Worm (Caenorhabditis elegans) whole organism, L4 larva: ENCODE data around the gene K02E11.5.

Experiments used
- D1046.2 ChIP-seq: fragments of 200-800 bp; sonication (Bioruptor generic); IDR thresholded peaks from 2 replicates; pipeline ENCODE4 v1.3.6; 2022; ENCODE audit warnings: missing genetic modification characterization, missing compliant biosample characterization
- F49E8.2 ChIP-seq: sonication (generic microtip); optimal IDR thresholded peaks from 2 replicates; lab custom pipeline; 2016; ENCODE audit warnings: missing compliant biosample characterization, mild to moderate bottlenecking, missing genetic modification characterization, borderline replicate concordance
- T26A8.4 ChIP-seq: fragments of 200-800 bp; sonication (Bioruptor generic); IDR thresholded peaks from 2 replicates; pipeline ENCODE4 v1.3.6; 2022; ENCODE audit warnings: missing genetic modification characterization, missing compliant biosample characterization
- Y105C5A.15 ChIP-seq: fragments of 200-800 bp; sonication (Bioruptor generic); IDR thresholded peaks from 2 replicates; pipeline ENCODE4 v1.3.6; 2022; ENCODE audit warnings: missing genetic modification characterization, missing compliant biosample characterization
- Y48G9A.11 ChIP-seq: fragments of 200-800 bp; sonication (Bioruptor generic); IDR thresholded peaks from 2 replicates; pipeline ENCODE4 v1.3.6; 2022; ENCODE audit warnings: missing genetic modification reagents, missing genetic modification characterization, missing compliant biosample characterization
- Y5F2A.4 ChIP-seq: fragments of 200-800 bp; sonication (Bioruptor generic); optimal IDR thresholded peaks from 2 replicates; lab custom pipeline; 2018; ENCODE audit warnings: mild to moderate bottlenecking, missing genetic modification characterization, missing compliant biosample characterization
- Y75B8A.6 ChIP-seq: fragments of 200-800 bp; sonication (Bioruptor generic); IDR thresholded peaks from 2 replicates; pipeline ENCODE4 v1.3.6; 2022; ENCODE audit warnings: missing genetic modification reagents, missing genetic modification characterization, missing compliant biosample characterization
- ZK337.2 ChIP-seq: fragments of 200-800 bp; sonication (Bioruptor generic); IDR thresholded peaks from 2 replicates; pipeline ENCODE4 v1.3.6; 2022; ENCODE audit warnings: missing genetic modification reagents, missing genetic modification characterization, missing compliant biosample characterization
- aha-1 ChIP-seq: fragments of 150-350 bp; peaks from one replicate; lab custom pipeline; 2014; ENCODE audit warnings: missing biosample characterization, missing genetic modification characterization
- ama-1 ChIP-seq: fragments of 150-350 bp; optimal IDR thresholded peaks from 2 replicates; lab custom pipeline; 2014; ENCODE audit warnings: inconsistent platforms, mixed read lengths
- ceh-20 ChIP-seq: fragments of 200-800 bp; sonication (Bioruptor generic); IDR thresholded peaks from 2 replicates; pipeline ENCODE4 v1.3.6; 2022; ENCODE audit warnings: missing genetic modification reagents, missing genetic modification characterization, missing compliant biosample characterization
- ceh-32 ChIP-seq: sonication (generic microtip); optimal IDR thresholded peaks from 2 replicates; lab custom pipeline; 2016; ENCODE audit warnings: mild to moderate bottlenecking, missing genetic modification characterization, missing compliant biosample characterization; ENCODE audit not compliant: poor library complexity
- ceh-82 ChIP-seq: sonication (generic microtip); optimal IDR thresholded peaks from 2 replicates; lab custom pipeline; 2017; ENCODE audit warnings: missing biosample characterization, missing genetic modification characterization
- daf-16 ChIP-seq, 3 experiments: sonication (generic microtip); optimal IDR thresholded peaks; 2 replicates each; lab custom pipeline; 2016 to 2017; ENCODE audit warnings: missing genetic modification characterization in 3 of 3, missing genetic modification reagents in 3 of 3, mild to moderate bottlenecking in 2 of 3, missing compliant biosample characterization in 2 of 3, missing biosample characterization in 1 of 3, moderate library complexity in 1 of 3
- dmd-6 ChIP-seq: fragments of 200-800 bp; sonication (Bioruptor generic); IDR thresholded peaks from 2 replicates; pipeline ENCODE4 v1.3.6; 2022; ENCODE audit warnings: missing genetic modification reagents, missing genetic modification characterization, missing compliant biosample characterization
- dve-1 ChIP-seq: sonication (generic microtip); optimal IDR thresholded peaks from 2 replicates; lab custom pipeline; 2017; ENCODE audit warnings: antibody characterized with exemption, mild to moderate bottlenecking, missing genetic modification characterization, missing compliant biosample characterization; ENCODE audit not compliant: insufficient read depth
- gei-8 ChIP-seq: fragments of 200-800 bp; sonication (Bioruptor generic); optimal IDR thresholded peaks from 2 replicates; lab custom pipeline; 2018; ENCODE audit warnings: mild to moderate bottlenecking, missing genetic modification characterization, missing compliant biosample characterization
- hlh-30 ChIP-seq: sonication (generic microtip); optimal IDR thresholded peaks from 2 replicates; lab custom pipeline; 2017; ENCODE audit warnings: antibody characterized with exemption, mild to moderate bottlenecking, missing genetic modification characterization, missing compliant biosample characterization; ENCODE audit not compliant: insufficient read depth
- hmg-1.1 ChIP-seq: fragments of 200-800 bp; sonication (Bioruptor generic); IDR thresholded peaks from 2 replicates; pipeline ENCODE4 v1.3.6; 2022; ENCODE audit warnings: missing genetic modification reagents, missing genetic modification characterization, missing compliant biosample characterization
- lim-7 ChIP-seq: fragments of 200-800 bp; sonication (Bioruptor generic); IDR thresholded peaks from 2 replicates; pipeline ENCODE4 v1.3.6; 2022; ENCODE audit warnings: missing genetic modification characterization, missing compliant biosample characterization
- lir-3 ChIP-seq: sonication (generic microtip); optimal IDR thresholded peaks from 2 replicates; lab custom pipeline; 2016; ENCODE audit warnings: mild to moderate bottlenecking, missing genetic modification characterization, missing compliant biosample characterization
- lsy-2 ChIP-seq, 2 experiments: fragments of 150-350 bp in 1 of 2; sonication (generic microtip) in 1 of 2; optimal IDR thresholded peaks; 2 replicates each; lab custom pipeline; 2014 to 2017; ENCODE audit warnings: missing biosample characterization in 2 of 2, missing genetic modification characterization in 2 of 2
- madf-5 ChIP-seq, 2 experiments: fragments of 200-800 bp; sonication (Bioruptor generic); IDR thresholded peaks; 2 replicates each; pipeline ENCODE4 v1.3.6; 2022; ENCODE audit warnings: missing compliant biosample characterization in 2 of 2, missing genetic modification characterization in 2 of 2
- mes-2 ChIP-seq: sonication (generic microtip); optimal IDR thresholded peaks from 2 replicates; lab custom pipeline; 2016; ENCODE audit warnings: missing genotype, mild to moderate bottlenecking, missing genetic modification characterization, missing compliant biosample characterization; ENCODE audit not compliant: poor library complexity, severe bottlenecking
- nhr-10 ChIP-seq: fragments of 150-350 bp; optimal IDR thresholded peaks from 2 replicates; lab custom pipeline; 2014; ENCODE audit warnings: missing biosample characterization, missing genetic modification characterization
- nhr-102 ChIP-seq: sonication (generic microtip); optimal IDR thresholded peaks from 2 replicates; lab custom pipeline; 2016; ENCODE audit warnings: mild to moderate bottlenecking, missing genetic modification characterization, moderate library complexity, missing compliant biosample characterization
- nhr-42 ChIP-seq: fragments of 200-800 bp; sonication (Bioruptor generic); IDR thresholded peaks from 2 replicates; pipeline ENCODE4 v1.3.6; 2022; ENCODE audit warnings: missing genetic modification characterization, missing compliant biosample characterization
- nhr-6 ChIP-seq: fragments of 150-350 bp; optimal IDR thresholded peaks from 2 replicates; lab custom pipeline; 2014; ENCODE audit warnings: missing biosample characterization, missing genetic modification characterization
- pha-4 ChIP-seq, 2 experiments: fragments of 150-350 bp in 1 of 2; fragments of 200-800 bp in 1 of 2; sonication (Bioruptor generic) in 1 of 2; IDR thresholded peaks in 1 of 2; optimal IDR thresholded peaks in 1 of 2; 2 replicates each; pipeline versions ENCODE4 v1.3.6 to Lab custom; 2014 to 2022; ENCODE audit warnings: missing genetic modification characterization in 2 of 2, missing genetic modification reagents in 2 of 2, missing biosample characterization in 1 of 2, missing compliant biosample characterization in 1 of 2
- php-3 ChIP-seq: fragments of 200-800 bp; sonication (Bioruptor generic); IDR thresholded peaks from 2 replicates; pipeline ENCODE4 v1.3.6; 2022; ENCODE audit warnings: missing genetic modification reagents, missing genetic modification characterization, missing compliant biosample characterization
- rbr-2 ChIP-seq: sonication (generic microtip); optimal IDR thresholded peaks from 2 replicates; lab custom pipeline; 2016; ENCODE audit warnings: missing genotype, missing genetic modification characterization, missing compliant biosample characterization
- saeg-2 ChIP-seq: fragments of 200-800 bp; sonication (Bioruptor generic); IDR thresholded peaks from 2 replicates; pipeline ENCODE4 v1.3.6; 2022; ENCODE audit warnings: missing genetic modification reagents, missing genetic modification characterization, missing compliant biosample characterization
- sdz-12 ChIP-seq: fragments of 200-800 bp; sonication (Bioruptor generic); optimal IDR thresholded peaks from 2 replicates; lab custom pipeline; 2018; ENCODE audit warnings: mild to moderate bottlenecking, missing genetic modification characterization, missing compliant biosample characterization
- set-16 ChIP-seq: fragments of 200-800 bp; sonication (Bioruptor generic); IDR thresholded peaks from 2 replicates; pipeline ENCODE4 v1.3.6; 2022; ENCODE audit warnings: missing genetic modification reagents, missing genetic modification characterization, missing compliant biosample characterization
- snpc-1.2 ChIP-seq: fragments of 200-800 bp; sonication (Bioruptor generic); IDR thresholded peaks from 2 replicates; pipeline ENCODE4 v1.3.6; 2022; ENCODE audit warnings: missing genetic modification reagents, missing genetic modification characterization, missing compliant biosample characterization
- snpc-4 ChIP-seq: fragments of 150-350 bp; optimal IDR thresholded peaks from 2 replicates; lab custom pipeline; 2014; ENCODE audit warnings: missing biosample characterization, missing genetic modification characterization
- spr-1 ChIP-seq: sonication (generic microtip); optimal IDR thresholded peaks from 2 replicates; lab custom pipeline; 2016; ENCODE audit warnings: mild to moderate bottlenecking, missing genetic modification characterization, missing compliant biosample characterization
- spr-3 ChIP-seq: fragments of 200-800 bp; sonication (Bioruptor generic); optimal IDR thresholded peaks from 2 replicates; lab custom pipeline; 2018; ENCODE audit warnings: mild to moderate bottlenecking, missing genetic modification characterization, missing compliant biosample characterization
- tag-97 ChIP-seq: fragments of 200-800 bp; sonication (Bioruptor generic); IDR thresholded peaks from 2 replicates; pipeline ENCODE4 v1.3.6; 2022; ENCODE audit warnings: missing genetic modification characterization, missing compliant biosample characterization
- tra-1 ChIP-seq: fragments of 200-800 bp; sonication (Bioruptor generic); IDR thresholded peaks from 2 replicates; pipeline ENCODE4 v1.3.6; 2022; ENCODE audit warnings: missing genetic modification reagents, missing genetic modification characterization, missing compliant biosample characterization
- zag-1 ChIP-seq: fragments of 150-350 bp; optimal IDR thresholded peaks from 2 replicates; lab custom pipeline; 2014; ENCODE audit warnings: missing biosample characterization, missing genetic modification characterization
- zfp-2 ChIP-seq: sonication (generic microtip); optimal IDR thresholded peaks from 2 replicates; lab custom pipeline; 2016; ENCODE audit warnings: mild to moderate bottlenecking, missing genetic modification characterization, missing compliant biosample characterization
- zip-11 ChIP-seq: fragments of 200-800 bp; sonication (Bioruptor generic); IDR thresholded peaks from 2 replicates; pipeline ENCODE4 v1.3.6; 2022; ENCODE audit warnings: missing genetic modification characterization, missing compliant biosample characterization
- zip-2 ChIP-seq: fragments of 150-350 bp; optimal IDR thresholded peaks from 2 replicates; lab custom pipeline; 2014; ENCODE audit warnings: missing biosample characterization, missing genetic modification characterization
- ztf-7 ChIP-seq: fragments of 150-350 bp; optimal IDR thresholded peaks from 2 replicates; lab custom pipeline; 2014; ENCODE audit warnings: missing biosample characterization, missing genetic modification characterization

Gene K02E11.5

DNA sequence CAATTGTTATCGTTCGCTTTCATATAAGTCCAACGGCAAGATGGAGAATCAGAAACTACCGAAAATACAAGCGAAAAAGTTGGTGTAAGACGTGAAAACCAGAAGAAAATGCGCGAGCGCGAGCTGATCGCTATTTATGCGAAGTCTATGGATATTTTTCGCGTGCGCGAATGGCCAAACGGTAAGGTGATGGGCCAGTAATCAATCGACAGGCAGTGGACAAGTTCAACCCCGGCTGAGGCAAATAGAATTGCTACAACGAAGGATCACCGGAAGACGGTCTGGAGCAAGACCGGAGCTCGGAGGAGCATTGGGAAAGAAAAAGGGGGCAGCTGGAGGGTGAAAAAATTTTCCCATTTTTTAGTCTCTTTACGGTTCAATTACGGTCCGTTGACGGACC is 14.7 kb upstream of the K02E11.5 start (continued):
- TF ChIP-seq tra-1 (peak; percentile 49; the same call in 1 of the 2 replicates), saeg-2 (GFP tag; lab: Robert Waterston, UW) (0 out of 2 replicates have a peak, but pooled peaks have one; percentile 46), Y48G9A.11 (peak; percentile 81), php-3 (GFP tag; lab: Robert Waterston, UW) (peak; percentile 53; the same call in 1 of the 2 replicates), nhr-42 (GFP tag; lab: Robert Waterston, UW) (0 out of 2 replicates have a peak, but pooled peaks have one; percentile 65), lim-7 (peak; percentile 89), snpc-1.2 (peak; percentile 84), Y105C5A.15 (GFP tag; lab: Robert Waterston, UW) (0 out of 2 replicates have a peak, but pooled peaks have one; percentile 47), D1046.2 (GFP tag; lab: Robert Waterston, UW) (peak; percentile 86; the same call in 1 of the 2 replicates), hmg-1.1 (GFP tag; lab: Robert Waterston, UW) (peak; percentile 24; the same call in 1 of the 2 replicates)

DNA sequence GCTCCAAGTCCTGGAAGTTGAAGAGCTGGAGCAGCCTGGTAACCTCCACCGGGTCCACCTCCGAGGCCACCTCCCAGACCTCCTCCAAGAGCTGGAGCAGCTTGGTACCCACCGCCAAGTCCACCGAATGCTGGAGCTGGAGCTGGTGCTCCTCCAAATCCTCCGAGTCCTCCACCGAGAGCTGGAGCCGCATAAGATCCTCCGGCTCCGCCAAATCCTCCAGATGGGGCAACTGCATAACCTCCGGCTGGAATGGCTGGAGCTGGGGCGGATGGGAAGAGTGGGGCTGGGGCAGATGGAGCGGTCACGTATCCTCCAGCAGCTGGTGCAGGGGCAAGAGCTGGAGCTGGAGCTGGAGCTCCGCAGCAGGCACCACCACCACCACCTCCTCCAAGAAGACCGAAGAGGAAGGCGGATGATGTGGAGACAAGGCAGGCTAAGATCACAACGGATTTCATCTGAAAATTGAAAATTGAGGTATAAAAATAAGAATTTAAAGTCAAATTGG is 11.4 kb upstream of the K02E11.5 start, which contains the start of gene K02E11.10:
K02E11.10 (minus strand) TSS at position 458 of the 508 bp plus-strand sequence.
- TF ChIP-seq madf-5 (GFP tag; IDR thresholded peaks at IDR 0.05; lab: Robert Waterston, UW) (0 out of 4 replicates have a peak, but pooled peaks of 1 of the 2 experiments have one; percentile 40), set-16 (GFP tag; lab: Robert Waterston, UW) (peak; percentile 97), zfp-2 (tag; lab: Kevin White, UChicago) (no peak), zip-2 (no peak), aha-1 (tag; lab: Kevin White, UChicago) (peak; percentile 56), dmd-6 (GFP tag; lab: Robert Waterston, UW) (no peak), spr-1 (tag; lab: Kevin White, UChicago) (peak; percentile 9), lir-3 (tag; lab: Kevin White, UChicago) (no peak), zip-11 (GFP tag; lab: Robert Waterston, UW) (no peak), sdz-12 (GFP tag; lab: Kevin White, UChicago) (no peak)

DNA sequence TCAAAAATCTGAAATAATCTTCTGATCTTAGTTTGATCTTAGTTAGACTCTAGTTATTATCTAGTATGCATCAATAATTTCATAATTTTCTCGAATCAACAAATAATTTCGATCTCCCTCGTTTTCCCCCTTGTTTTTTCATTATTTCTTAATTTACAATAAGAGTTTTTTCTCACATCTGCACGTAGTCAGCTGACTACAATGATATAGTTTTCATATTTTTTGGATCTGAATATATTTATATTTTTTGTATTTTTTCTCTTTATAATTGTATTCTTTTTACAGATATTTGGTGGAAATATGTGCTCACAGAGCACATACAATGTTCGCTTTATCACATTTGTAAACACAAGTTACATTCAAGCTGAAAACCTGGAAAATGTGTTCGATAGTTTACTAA is 8.2 kb upstream of the K02E11.5 start, which contains the start of gene sre-7:
sre-7 (plus strand) TSS at position 301 of the 400 bp plus-strand sequence.
- TF ChIP-seq nhr-10 (tag; lab: Kevin White, UChicago) (no peak), daf-16 (GFP tag; optimal IDR thresholded peaks at IDR 0.05; lab: Kevin White, UChicago) (no peak), daf-16 (tag; optimal IDR thresholded peaks at IDR 0.05; lab: Kevin White, UChicago) (no peak), F49E8.2 (tag; lab: Kevin White, UChicago) (no peak), lsy-2 (tag; optimal IDR thresholded peaks at IDR 0.05; lab: Kevin White, UChicago) (no peak), snpc-4 (tag; lab: Kevin White, UChicago) (no peak), ama-1 (no peak), lir-3 (tag; lab: Kevin White, UChicago) (no peak), spr-3 (GFP tag; lab: Kevin White, UChicago) (no peak), ceh-32 (tag; lab: Kevin White, UChicago) (no peak), mes-2 (tag; lab: Kevin White, UChicago) (no peak), tra-1 (no peak), hmg-1.1 (GFP tag; lab: Robert Waterston, UW) (no peak), nhr-102 (tag; lab: Kevin White, UChicago) (no peak), sdz-12 (GFP tag; lab: Kevin White, UChicago) (no peak), ceh-20 (GFP tag; lab: Robert Waterston, UW) (no peak), ZK337.2 (GFP tag; lab: Robert Waterston, UW) (no peak), ceh-82 (no peak)

DNA sequence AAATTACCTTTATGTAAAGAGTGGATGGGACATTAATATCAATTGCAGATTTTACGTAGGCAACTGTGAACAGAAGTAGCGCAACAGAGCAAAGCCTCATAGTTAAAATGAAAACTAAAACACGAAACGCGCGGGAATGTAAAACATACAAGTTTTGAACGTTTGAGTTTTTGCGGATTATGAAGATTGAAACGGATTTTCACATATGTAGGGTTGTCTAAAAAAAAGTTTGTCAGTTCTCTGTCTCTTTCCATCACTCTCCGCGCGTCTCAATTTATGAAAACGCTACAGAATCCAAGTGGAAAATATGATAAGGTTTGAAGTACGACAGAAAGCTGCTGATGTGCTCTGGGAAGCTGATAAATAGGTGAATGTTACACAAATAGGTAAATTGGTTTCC is 5.4 kb upstream of the K02E11.5 start, which contains the start of gene K02E11.3:
K02E11.3 (minus strand) TSS at position 101 of the 400 bp plus-strand sequence.
- no peak for TF ChIP-seq tag-97 (GFP tag; lab: Robert Waterston, UW)
- no peak for TF ChIP-seq zag-1 (tag; lab: Kevin White, UChicago)
- TF ChIP-seq dve-1 (tag; lab: Kevin White, UChicago): no peak
- no peak for TF ChIP-seq ztf-7 (tag; lab: Kevin White, UChicago)
- no peak for TF ChIP-seq Y5F2A.4 (GFP tag; lab: Kevin White, UChicago)
- TF ChIP-seq hlh-30 (tag; lab: Kevin White, UChicago): no peak
- no peak for TF ChIP-seq T26A8.4 (GFP tag; lab: Robert Waterston, UW)
- TF ChIP-seq nhr-6 (tag; lab: Kevin White, UChicago): no peak
- no peak for TF ChIP-seq pha-4 (GFP tag; IDR thresholded peaks at IDR 0.05; lab: Robert Waterston, UW)
- TF ChIP-seq pha-4 (tag; optimal IDR thresholded peaks at IDR 0.05; lab: Kevin White, UChicago): no peak
- TF ChIP-seq gei-8: no peak
- TF ChIP-seq ZK337.2 (GFP tag; lab: Robert Waterston, UW): no peak
- no peak for TF ChIP-seq rbr-2 (tag; lab: Kevin White, UChicago)
- TF ChIP-seq Y75B8A.6 (GFP tag; lab: Robert Waterston, UW): no peak
